Worm (Caenorhabditis elegans) whole organism, young adult: ENCODE results near the gene acs-14.

Experiments
- B0035.1 ChIP-seq: sonication (generic microtip); optimal IDR thresholded peaks from 2 replicates; lab custom pipeline; 2016; ENCODE audit warnings: missing genetic modification characterization, mild to moderate bottlenecking, missing compliant biosample characterization, missing genotype, missing genetic modification reagents
- F37B4.10 ChIP-seq: fragments of 200-800 bp; sonication (Bioruptor generic); IDR thresholded peaks from 2 replicates; pipeline ENCODE4 v1.3.6; 2022; ENCODE audit warnings: missing genetic modification characterization, missing compliant biosample characterization
- F39B2.1 ChIP-seq: fragments of 200-800 bp; sonication (Bioruptor generic); IDR thresholded peaks from 2 replicates; pipeline ENCODE4 v1.3.6; 2022; ENCODE audit warnings: missing genetic modification reagents, missing genetic modification characterization, missing compliant biosample characterization
- F57A8.1 ChIP-seq: fragments of 200-800 bp; sonication (Bioruptor generic); optimal IDR thresholded peaks from 2 replicates; lab custom pipeline; 2018; ENCODE audit warnings: mild to moderate bottlenecking, missing genetic modification characterization, moderate library complexity, missing compliant biosample characterization
- K12H6.12 ChIP-seq: fragments of 200-800 bp; sonication (Bioruptor generic); optimal IDR thresholded peaks from 2 replicates; lab custom pipeline; 2018; ENCODE audit warnings: mild to moderate bottlenecking, missing genetic modification characterization, missing compliant biosample characterization
- T07F8.4 ChIP-seq: sonication (generic microtip); optimal IDR thresholded peaks from 2 replicates; lab custom pipeline; 2016; ENCODE audit warnings: mild to moderate bottlenecking, missing genetic modification characterization, moderate library complexity, missing compliant biosample characterization
- Y53F4B.3 ChIP-seq: fragments of 200-800 bp; sonication (Bioruptor generic); IDR thresholded peaks from 2 replicates; pipeline ENCODE4 v1.3.6; 2022; ENCODE audit warnings: missing genetic modification reagents, missing genetic modification characterization, missing compliant biosample characterization
- Y67H2A.10 ChIP-seq: fragments of 200-800 bp; sonication (Bioruptor generic); conservative IDR thresholded peaks from 2 replicates; pipeline ENCODE4 v1.3.6; 2022; ENCODE audit warnings: missing genetic modification reagents, missing genetic modification characterization, missing compliant biosample characterization
- Y79H2A.3 ChIP-seq: fragments of 200-800 bp; sonication (Bioruptor generic); conservative IDR thresholded peaks from 2 replicates; pipeline ENCODE4 v1.3.6; 2022; ENCODE audit warnings: missing genetic modification reagents, missing genetic modification characterization, missing compliant biosample characterization
- akir-1 ChIP-seq: fragments of 200-800 bp; sonication (Bioruptor generic); optimal IDR thresholded peaks from 2 replicates; lab custom pipeline; 2018; ENCODE audit warnings: mild to moderate bottlenecking, missing genetic modification characterization, moderate library complexity, missing compliant biosample characterization
- aptf-2 ChIP-seq: fragments of 200-800 bp; sonication (Bioruptor generic); conservative IDR thresholded peaks from 2 replicates; pipeline ENCODE4 v1.3.6; 2022; ENCODE audit warnings: missing genetic modification reagents, missing genetic modification characterization, missing compliant biosample characterization
- athp-1 ChIP-seq: sonication (generic microtip); optimal IDR thresholded peaks from 2 replicates; lab custom pipeline; 2017; ENCODE audit warnings: mild to moderate bottlenecking, missing genetic modification characterization, missing compliant biosample characterization
- attf-6 ChIP-seq: fragments of 200-800 bp; sonication (Bioruptor generic); IDR thresholded peaks from 2 replicates; pipeline ENCODE4 v1.3.6; 2022; ENCODE audit warnings: missing genetic modification reagents, missing genetic modification characterization, missing compliant biosample characterization
- bed-1 ChIP-seq: fragments of 200-800 bp; sonication (Bioruptor generic); IDR thresholded peaks from 2 replicates; pipeline ENCODE4 v1.3.6; 2022; ENCODE audit warnings: missing genetic modification reagents, missing genetic modification characterization, missing compliant biosample characterization
- bed-2 ChIP-seq: fragments of 200-800 bp; sonication (Bioruptor generic); IDR thresholded peaks from 2 replicates; pipeline ENCODE4 v1.3.6; 2022; ENCODE audit warnings: missing genetic modification reagents, missing genetic modification characterization, missing compliant biosample characterization
- ccch-3 ChIP-seq: fragments of 200-800 bp; sonication (Bioruptor generic); optimal IDR thresholded peaks from 2 replicates; lab custom pipeline; 2018; ENCODE audit warnings: mild to moderate bottlenecking, missing genetic modification characterization, missing compliant biosample characterization
- ceh-100 ChIP-seq: fragments of 200-800 bp; sonication (Bioruptor generic); IDR thresholded peaks from 2 replicates; pipeline ENCODE4 v1.3.6; 2022; ENCODE audit warnings: missing genetic modification reagents, missing genetic modification characterization, missing compliant biosample characterization
- ceh-40 ChIP-seq: fragments of 200-800 bp; sonication (Bioruptor generic); IDR thresholded peaks from 2 replicates; pipeline ENCODE4 v1.3.6; 2022; ENCODE audit warnings: missing genetic modification characterization, missing compliant biosample characterization
- ceh-91 ChIP-seq: fragments of 200-800 bp; sonication (Bioruptor generic); IDR thresholded peaks from 2 replicates; pipeline ENCODE4 v1.3.6; 2022; ENCODE audit warnings: missing genetic modification reagents, missing genetic modification characterization, missing compliant biosample characterization
- dpl-1 ChIP-seq: fragments of 150-350 bp; optimal IDR thresholded peaks from 2 replicates; lab custom pipeline; 2014; ENCODE audit warnings: missing biosample characterization, missing genetic modification reagents, missing genetic modification characterization
- egl-44 ChIP-seq: fragments of 200-800 bp; sonication (Bioruptor generic); IDR thresholded peaks from 2 replicates; pipeline ENCODE4 v1.3.6; 2022; ENCODE audit warnings: missing genetic modification reagents, missing genetic modification characterization, missing compliant biosample characterization
- egrh-3 ChIP-seq: fragments of 200-800 bp; sonication (Bioruptor generic); IDR thresholded peaks from 2 replicates; pipeline ENCODE4 v1.3.6; 2022; ENCODE audit warnings: missing genetic modification reagents, missing genetic modification characterization, missing compliant biosample characterization
- ets-4 ChIP-seq: fragments of 200-800 bp; sonication (Bioruptor generic); optimal IDR thresholded peaks from 2 replicates; lab custom pipeline; 2018; ENCODE audit warnings: mild to moderate bottlenecking, missing genetic modification characterization, missing compliant biosample characterization
- fkh-3 ChIP-seq: sonication (generic microtip); optimal IDR thresholded peaks from 2 replicates; lab custom pipeline; 2016; ENCODE audit warnings: mild to moderate bottlenecking, missing genetic modification characterization, missing compliant biosample characterization
- him-1 ChIP-seq: sonication (generic microtip); optimal IDR thresholded peaks from 2 replicates; lab custom pipeline; 2016; ENCODE audit warnings: missing genotype, missing genetic modification reagents, missing genetic modification characterization, missing compliant biosample characterization
- hlh-12 ChIP-seq: sonication (generic microtip); optimal IDR thresholded peaks from 2 replicates; lab custom pipeline; 2016; ENCODE audit warnings: missing genetic modification characterization, missing compliant biosample characterization
- hlh-26 ChIP-seq: fragments of 200-800 bp; sonication (Bioruptor generic); conservative IDR thresholded peaks from 2 replicates; pipeline ENCODE4 v1.3.6; 2022; ENCODE audit warnings: missing genetic modification reagents, missing genetic modification characterization, missing compliant biosample characterization
- let-526 ChIP-seq: fragments of 200-800 bp; sonication (Bioruptor generic); IDR thresholded peaks from 2 replicates; pipeline ENCODE4 v1.3.6; 2022; ENCODE audit warnings: missing genetic modification reagents, missing genetic modification characterization, missing compliant biosample characterization
- let-607 ChIP-seq, 2 experiments: fragments of 200-800 bp in 1 of 2; sonication (Bioruptor generic) in 1 of 2; sonication (generic microtip) in 1 of 2; optimal IDR thresholded peaks; 2 replicates each; lab custom pipeline; 2016 to 2018; ENCODE audit warnings: mild to moderate bottlenecking in 2 of 2, missing compliant biosample characterization in 2 of 2, missing genetic modification characterization in 2 of 2, moderate library complexity in 2 of 2, missing genotype in 1 of 2
- lin-26 ChIP-seq: fragments of 200-800 bp; sonication (Bioruptor generic); IDR thresholded peaks from 2 replicates; pipeline ENCODE4 v1.3.6; 2022; ENCODE audit warnings: missing genetic modification reagents, missing genetic modification characterization, missing compliant biosample characterization
- lin-40 ChIP-seq: sonication (generic microtip); optimal IDR thresholded peaks from 2 replicates; lab custom pipeline; 2016; ENCODE audit warnings: missing genetic modification characterization, mild to moderate bottlenecking, missing compliant biosample characterization, missing genotype, missing genetic modification reagents
- lin-54 ChIP-seq: fragments of 200-800 bp; sonication (Bioruptor generic); optimal IDR thresholded peaks from 2 replicates; lab custom pipeline; 2018; ENCODE audit warnings: mild to moderate bottlenecking, missing genetic modification characterization, missing compliant biosample characterization
- madf-10 ChIP-seq: sonication (generic microtip); optimal IDR thresholded peaks from 2 replicates; lab custom pipeline; 2016; ENCODE audit warnings: mild to moderate bottlenecking, missing genetic modification characterization, missing compliant biosample characterization
- mes-4 ChIP-seq: sonication (generic microtip); optimal IDR thresholded peaks from 2 replicates; lab custom pipeline; 2016; ENCODE audit warnings: missing genotype, missing genetic modification characterization, missing compliant biosample characterization
- mxl-1 ChIP-seq: sonication (generic microtip); optimal IDR thresholded peaks from 2 replicates; lab custom pipeline; 2016; ENCODE audit warnings: missing genetic modification characterization, missing compliant biosample characterization
- nfya-2 ChIP-seq: fragments of 200-800 bp; sonication (Bioruptor generic); IDR thresholded peaks from 2 replicates; pipeline ENCODE4 v1.3.6; 2022; ENCODE audit warnings: missing genetic modification reagents, missing genetic modification characterization, missing compliant biosample characterization
- nhr-120 ChIP-seq: fragments of 200-800 bp; sonication (Bioruptor generic); IDR thresholded peaks from 2 replicates; pipeline ENCODE4 v1.3.6; 2022; ENCODE audit warnings: missing genetic modification characterization, missing compliant biosample characterization
- nhr-80 ChIP-seq: sonication (generic microtip); optimal IDR thresholded peaks from 2 replicates; lab custom pipeline; 2016; ENCODE audit warnings: missing genetic modification characterization, missing compliant biosample characterization
- nhr-90 ChIP-seq: sonication (generic microtip); optimal IDR thresholded peaks from 2 replicates; lab custom pipeline; 2016; ENCODE audit warnings: missing genotype, mild to moderate bottlenecking, missing genetic modification characterization, missing compliant biosample characterization
- rec-8 ChIP-seq, 2 experiments: sonication (generic microtip); optimal IDR thresholded peaks; 2 replicates each; lab custom pipeline; 2016; ENCODE audit warnings: mild to moderate bottlenecking in 2 of 2, missing genetic modification characterization in 2 of 2, missing genetic modification reagents in 2 of 2, missing genotype in 2 of 2, missing biosample characterization in 1 of 2, missing compliant biosample characterization in 1 of 2, moderate library complexity in 1 of 2
- sea-2 ChIP-seq: fragments of 200-800 bp; sonication (Bioruptor generic); IDR thresholded peaks from 2 replicates; pipeline ENCODE4 v1.3.6; 2022; ENCODE audit warnings: missing genetic modification characterization, missing compliant biosample characterization
- snpc-3.4 ChIP-seq: sonication (generic microtip); optimal IDR thresholded peaks from 2 replicates; lab custom pipeline; 2017; ENCODE audit warnings: missing genetic modification characterization, mild to moderate bottlenecking, missing compliant biosample characterization, antibody characterized with exemption, moderate library complexity, missing genotype, missing genetic modification reagents
- unc-130 ChIP-seq: sonication (generic microtip); optimal IDR thresholded peaks from 2 replicates; lab custom pipeline; 2016; ENCODE audit warnings: missing genetic modification reagents, missing genetic modification characterization, missing compliant biosample characterization
- unc-62 ChIP-seq: fragments of 150-350 bp; optimal IDR thresholded peaks from 2 replicates; lab custom pipeline; 2014; ENCODE audit warnings: missing biosample characterization, missing genetic modification reagents, missing genetic modification characterization
- zim-3 ChIP-seq: sonication (generic microtip); optimal IDR thresholded peaks from 2 replicates; lab custom pipeline; 2017; ENCODE audit warnings: mild to moderate bottlenecking, missing genetic modification characterization, moderate library complexity, missing compliant biosample characterization
- ztf-18 ChIP-seq: sonication (generic microtip); optimal IDR thresholded peaks from 2 replicates; lab custom pipeline; 2016; ENCODE audit warnings: missing genotype, mild to moderate bottlenecking, missing genetic modification characterization, missing compliant biosample characterization
- ztf-22 ChIP-seq: fragments of 200-800 bp; sonication (Bioruptor generic); optimal IDR thresholded peaks from 2 replicates; lab custom pipeline; 2018; ENCODE audit warnings: mild to moderate bottlenecking, missing genetic modification characterization, moderate library complexity, missing compliant biosample characterization
- ztf-25 ChIP-seq: fragments of 200-800 bp; sonication (Bioruptor generic); IDR thresholded peaks from 2 replicates; pipeline ENCODE4 v1.3.6; 2022; ENCODE audit warnings: missing genetic modification reagents, missing genetic modification characterization, missing compliant biosample characterization
- ztf-26 ChIP-seq: sonication (generic microtip); optimal IDR thresholded peaks from 2 replicates; lab custom pipeline; 2017; ENCODE audit warnings: missing genetic modification characterization, missing compliant biosample characterization
- ztf-6 ChIP-seq: fragments of 200-800 bp; sonication (Bioruptor generic); IDR thresholded peaks from 2 replicates; pipeline ENCODE4 v1.3.6; 2022; ENCODE audit warnings: missing genetic modification reagents, missing genetic modification characterization, missing compliant biosample characterization

The acs-14 gene

DNA sequence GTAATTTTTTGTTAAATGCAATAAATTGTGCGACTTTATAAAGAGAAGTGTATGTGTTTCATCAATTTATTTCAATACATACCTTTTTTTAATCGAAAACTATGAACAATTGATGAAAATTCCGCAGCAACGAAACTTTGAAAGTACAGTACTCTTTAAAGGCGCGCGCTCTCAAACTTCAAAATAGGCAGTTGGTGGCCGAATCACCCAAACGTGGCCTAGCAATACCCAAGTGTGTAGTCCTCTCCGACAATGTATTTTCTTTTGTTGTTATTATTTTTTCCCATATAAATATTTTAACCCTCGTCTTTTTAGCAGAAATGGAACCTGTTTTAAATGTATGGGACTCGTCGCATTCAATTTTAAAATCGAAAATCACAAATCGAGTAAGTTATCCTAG, 28.6 kb downstream of the acs-14 start, which contains the start of gene C50F4.4 (continued):
- TF ChIP-seq ztf-6 = no peak
- TF ChIP-seq ceh-91 (GFP tag; lab: Robert Waterston, UW) = 0 out of 2 replicates have a peak, but pooled peaks have one; percentile 45
- TF ChIP-seq aptf-2 (GFP tag; lab: Robert Waterston, UW) = no peak
- TF ChIP-seq T07F8.4 (tag; lab: Kevin White, UChicago) = no peak
- TF ChIP-seq ceh-100 (GFP tag; lab: Robert Waterston, UW) = no peak
- TF ChIP-seq ztf-26 (tag; lab: Kevin White, UChicago) = no peak
- no peak for TF ChIP-seq unc-62
- no peak for TF ChIP-seq nhr-120 (GFP tag; lab: Robert Waterston, UW)
- TF ChIP-seq zim-3 (tag; lab: Kevin White, UChicago) = no peak
- no peak for TF ChIP-seq akir-1 (GFP tag; lab: Kevin White, UChicago)
- no peak for TF ChIP-seq lin-40 (tag; lab: Kevin White, UChicago)
- no peak for TF ChIP-seq nhr-80
- no peak for TF ChIP-seq ztf-22 (GFP tag; lab: Kevin White, UChicago)
- TF ChIP-seq Y79H2A.3 (GFP tag; lab: Robert Waterston, UW) = 0 out of 2 replicates have a peak, but pooled peaks have one; percentile 18
- TF ChIP-seq athp-1 (tag; lab: Kevin White, UChicago) = no peak
- no peak for TF ChIP-seq nhr-90 (tag; lab: Kevin White, UChicago)
- TF ChIP-seq ceh-40 (GFP tag; lab: Robert Waterston, UW) = no peak
- TF ChIP-seq fkh-3 (tag; lab: Kevin White, UChicago) = no peak
- TF ChIP-seq bed-2 (GFP tag; lab: Robert Waterston, UW) = no peak
- TF ChIP-seq snpc-3.4 = peak; percentile 53
- TF ChIP-seq rec-8 (tag; optimal IDR thresholded peaks at IDR 0.05; lab: Kevin White, UChicago) = peak in 1 of 2 experiments; percentile 32
- TF ChIP-seq egrh-3 (GFP tag; lab: Robert Waterston, UW) = no peak
- no peak for TF ChIP-seq F57A8.1 (GFP tag; lab: Kevin White, UChicago)
- TF ChIP-seq ets-4 (GFP tag; lab: Kevin White, UChicago) = no peak
- TF ChIP-seq F39B2.1 (GFP tag; lab: Robert Waterston, UW) = no peak
- no peak for TF ChIP-seq ccch-3 (GFP tag; lab: Kevin White, UChicago)
- TF ChIP-seq let-526 (GFP tag; lab: Robert Waterston, UW) = no peak
- peak; percentile 17 for TF ChIP-seq dpl-1 (GFP tag; lab: Kevin White, UChicago)
- no peak for TF ChIP-seq Y67H2A.10
- peak; percentile 66 for TF ChIP-seq unc-130 (GFP tag; lab: Kevin White, UChicago)
- TF ChIP-seq nfya-2 = no peak
- TF ChIP-seq madf-10 (tag; lab: Kevin White, UChicago) = no peak
- no peak for TF ChIP-seq F37B4.10
- no peak for TF ChIP-seq hlh-26
- no peak for TF ChIP-seq lin-54 (GFP tag; lab: Kevin White, UChicago)
- TF ChIP-seq K12H6.12 (tag; lab: Kevin White, UChicago) = no peak
- peak in 1 of 2 experiments; percentile 16 for TF ChIP-seq let-607 (tag; optimal IDR thresholded peaks at IDR 0.05; lab: Kevin White, UChicago)
- no peak for TF ChIP-seq mxl-1 (tag; lab: Kevin White, UChicago)
- no peak for TF ChIP-seq bed-1 (GFP tag; lab: Robert Waterston, UW)
- no peak for TF ChIP-seq mes-4 (tag; lab: Kevin White, UChicago)
- TF ChIP-seq Y53F4B.3 (GFP tag; lab: Robert Waterston, UW) = no peak
- TF ChIP-seq attf-6 = peak; percentile 57
- peak; percentile 50 for TF ChIP-seq him-1 (tag; lab: Kevin White, UChicago)
- TF ChIP-seq egl-44 (GFP tag; lab: Robert Waterston, UW) = no peak
- peak; percentile 33 for TF ChIP-seq ztf-18 (tag; lab: Kevin White, UChicago)
- TF ChIP-seq ztf-25 (GFP tag; lab: Robert Waterston, UW) = no peak
- no peak for TF ChIP-seq lin-26 (GFP tag; lab: Robert Waterston, UW)
- TF ChIP-seq B0035.1 (tag; lab: Kevin White, UChicago) = no peak
- TF ChIP-seq sea-2 (GFP tag; lab: Robert Waterston, UW) = no peak
- TF ChIP-seq hlh-12 (tag; lab: Kevin White, UChicago) = no peak
